Fruit fly (Drosophila melanogaster) whole organism, embryonic: Measurements from ENCODE around the gene ClC-a.

Experiments used
- Aef1 ChIP-seq: fragments of 200-800 bp; sonication (Bioruptor generic); IDR thresholded peaks from 3 replicates; pipeline ENCODE4 v1.3.6; 2022; ENCODE audit warnings: missing biosample characterization, missing genetic modification characterization
- Asciz ChIP-seq: fragments of 200-800 bp; sonication (Bioruptor generic); optimal IDR thresholded peaks from 2 replicates; lab custom pipeline; 2017; ENCODE audit warnings: missing biosample characterization, mild to moderate bottlenecking, missing genetic modification characterization, missing genetic modification reagents
- CG10147 ChIP-seq: fragments of 200-800 bp; sonication (Bioruptor generic); optimal IDR thresholded peaks from 2 replicates; lab custom pipeline; 2019; ENCODE audit warnings: missing biosample characterization, mild to moderate bottlenecking, missing genetic modification characterization, moderate library complexity
- CG10321 ChIP-seq: fragments of 200-800 bp; sonication (Bioruptor generic); IDR thresholded peaks from 2 replicates; pipeline ENCODE4 v1.3.6; 2022; ENCODE audit warnings: missing biosample characterization, missing genetic modification characterization
- CG10565 ChIP-seq: fragments of 200-800 bp; sonication (Bioruptor generic); optimal IDR thresholded peaks from 3 replicates; lab custom pipeline; 2016; ENCODE audit warnings: missing biosample characterization, mild to moderate bottlenecking, missing genetic modification characterization
- CG11504 ChIP-seq: fragments of 200-800 bp; sonication (Bioruptor generic); optimal IDR thresholded peaks from 3 replicates; lab custom pipeline; 2019; ENCODE audit warnings: missing biosample characterization, mild to moderate bottlenecking, missing genetic modification characterization, moderate library complexity
- CG12391 ChIP-seq: fragments of 200-800 bp; sonication (Bioruptor generic); optimal IDR thresholded peaks from 3 replicates; lab custom pipeline; 2018; ENCODE audit warnings: missing biosample characterization, mild to moderate bottlenecking, missing genetic modification characterization, moderate library complexity
- CG12659 ChIP-seq: fragments of 200-800 bp; sonication (Bioruptor generic); optimal IDR thresholded peaks from 3 replicates; lab custom pipeline; 2017; ENCODE audit warnings: mild to moderate bottlenecking, missing biosample characterization, missing genetic modification reagents, missing genetic modification characterization
- CG17361 ChIP-seq: fragments of 200-800 bp; sonication (Bioruptor generic); IDR thresholded peaks from 3 replicates; pipeline ENCODE4 v1.3.6; 2022; ENCODE audit warnings: missing biosample characterization, missing genetic modification characterization
- CG17568 ChIP-seq: fragments of 200-800 bp; sonication (Bioruptor generic); optimal IDR thresholded peaks from 2 replicates; lab custom pipeline; 2018; ENCODE audit warnings: missing biosample characterization, mild to moderate bottlenecking, missing genetic modification characterization, moderate library complexity
- CG31224 ChIP-seq: fragments of 200-800 bp; sonication (Bioruptor generic); IDR thresholded peaks from 2 replicates; pipeline ENCODE4 v1.3.6; 2022; ENCODE audit warnings: missing biosample characterization, missing genetic modification characterization
- CG31365 ChIP-seq: fragments of 200-800 bp; sonication (Bioruptor generic); optimal IDR thresholded peaks from 2 replicates; lab custom pipeline; 2018; ENCODE audit warnings: missing biosample characterization, mild to moderate bottlenecking, missing genetic modification characterization
- CG3163 ChIP-seq: fragments of 200-800 bp; sonication (Bioruptor generic); optimal IDR thresholded peaks from 3 replicates; lab custom pipeline; 2016; ENCODE audit warnings: missing biosample characterization, missing genetic modification characterization
- CG32772 ChIP-seq: fragments of 200-800 bp; sonication (Bioruptor generic); IDR thresholded peaks from 2 replicates; pipeline ENCODE4 v1.3.6; 2022; ENCODE audit warnings: missing biosample characterization, missing genetic modification characterization
- CG3281 ChIP-seq: fragments of 200-800 bp; sonication (Bioruptor generic); optimal IDR thresholded peaks from 3 replicates; lab custom pipeline; 2017; ENCODE audit warnings: missing biosample characterization, mild to moderate bottlenecking, missing genetic modification characterization
- CG3847 ChIP-seq: fragments of 200-800 bp; sonication (Bioruptor generic); IDR thresholded peaks from 2 replicates; pipeline ENCODE4 v1.3.6; 2022; ENCODE audit warnings: missing biosample characterization, missing genetic modification characterization
- CG42726 ChIP-seq: fragments of 200-800 bp; sonication (Bioruptor generic); IDR thresholded peaks from 2 replicates; pipeline ENCODE4 v1.3.6; 2022; ENCODE audit warnings: missing biosample characterization, missing genetic modification characterization; ENCODE audit not compliant: partially characterized antibody
- CG43689 ChIP-seq: fragments of 200-800 bp; sonication (Bioruptor generic); IDR thresholded peaks from 2 replicates; pipeline ENCODE4 v1.3.6; 2022; ENCODE audit warnings: missing biosample characterization, missing genetic modification characterization
- CG5953 ChIP-seq: fragments of 200-800 bp; sonication (Bioruptor generic); IDR thresholded peaks from 2 replicates; pipeline ENCODE4 v1.3.6; 2022; ENCODE audit warnings: missing biosample characterization, missing genetic modification characterization
- CG6689 ChIP-seq: fragments of 200-800 bp; sonication (Bioruptor generic); IDR thresholded peaks from 2 replicates; pipeline ENCODE4 v1.3.6; 2022; ENCODE audit warnings: missing biosample characterization, missing genetic modification characterization
- CG7786 ChIP-seq: fragments of 200-800 bp; sonication (Bioruptor generic); optimal IDR thresholded peaks from 2 replicates; lab custom pipeline; 2016; ENCODE audit warnings: missing biosample characterization, missing genetic modification characterization
- CG8089 ChIP-seq: fragments of 200-800 bp; sonication (Bioruptor generic); optimal IDR thresholded peaks from 3 replicates; lab custom pipeline; 2016; ENCODE audit warnings: missing biosample characterization, missing genetic modification characterization
- Camta ChIP-seq: fragments of 200-800 bp; sonication (Bioruptor generic); optimal IDR thresholded peaks from 2 replicates; lab custom pipeline; 2016; ENCODE audit warnings: missing biosample characterization, missing genetic modification characterization
- Chrac-16 ChIP-seq: fragments of 200-800 bp; sonication (Bioruptor generic); optimal IDR thresholded peaks from 3 replicates; lab custom pipeline; 2016; ENCODE audit warnings: missing biosample characterization, missing genetic modification characterization
- D19B ChIP-seq: fragments of 200-800 bp; sonication (Bioruptor generic); optimal IDR thresholded peaks from 2 replicates; lab custom pipeline; 2017; ENCODE audit warnings: missing biosample characterization, mild to moderate bottlenecking, missing genetic modification characterization
- Dref ChIP-seq: fragments of 200-800 bp; sonication (Bioruptor generic); IDR thresholded peaks from 2 replicates; pipeline ENCODE4 v1.3.6; 2022; ENCODE audit warnings: missing biosample characterization, missing genetic modification characterization
- Gug ChIP-seq: fragments of 200-800 bp; sonication (Bioruptor generic); IDR thresholded peaks from 4 replicates; pipeline ENCODE4 v1.3.6; 2022; ENCODE audit warnings: missing biosample characterization, missing genetic modification characterization
- HLH3B ChIP-seq: fragments of 200-800 bp; sonication (Bioruptor generic); IDR thresholded peaks from 2 replicates; pipeline ENCODE4 v1.3.6; 2022; ENCODE audit warnings: missing biosample characterization, missing genetic modification characterization
- Hr78 ChIP-seq, 2 experiments: fragments of 200-800 bp in 1 of 2; fragments of >200 bp in 1 of 2; sonication (Bioruptor generic) in 1 of 2; optimal IDR thresholded peaks; 2 replicates each; lab custom pipeline; 2017 to 2019; ENCODE audit warnings: missing biosample characterization in 2 of 2, missing genetic modification characterization in 2 of 2, mild to moderate bottlenecking in 1 of 2, moderate library complexity in 1 of 2
- Scr ChIP-seq: fragments of 200-800 bp; sonication (Bioruptor generic); IDR thresholded peaks from 2 replicates; pipeline ENCODE4 v1.3.6; 2022; ENCODE audit warnings: missing biosample characterization, missing genetic modification characterization; ENCODE audit not compliant: partially characterized antibody
- az2 ChIP-seq: fragments of 200-800 bp; sonication (Bioruptor generic); optimal IDR thresholded peaks from 3 replicates; lab custom pipeline; 2016; ENCODE audit warnings: missing biosample characterization, missing genetic modification characterization
- bsh ChIP-seq, 2 experiments: fragments of 200-800 bp; sonication (Bioruptor generic); optimal IDR thresholded peaks; 2 replicates each; lab custom pipeline; 2017 to 2018; ENCODE audit warnings: mild to moderate bottlenecking in 2 of 2, missing biosample characterization in 2 of 2, missing genetic modification characterization in 2 of 2, moderate library complexity in 1 of 2
- cad ChIP-seq: fragments of >200 bp; optimal IDR thresholded peaks from 2 replicates; lab custom pipeline; 2017; ENCODE audit warnings: missing biosample characterization, missing genetic modification characterization
- chif ChIP-seq, 2 experiments: fragments of 200-800 bp; sonication (Bioruptor generic); optimal IDR thresholded peaks; 3 replicates each; lab custom pipeline; 2016; ENCODE audit warnings: missing biosample characterization in 2 of 2, missing genetic modification characterization in 2 of 2
- cwo ChIP-seq: fragments of 200-800 bp; sonication (Bioruptor generic); optimal IDR thresholded peaks from 3 replicates; lab custom pipeline; 2017; ENCODE audit warnings: missing biosample characterization, missing genetic modification characterization, mild to moderate bottlenecking, moderate library complexity, missing genetic modification reagents
- dmrt11E ChIP-seq: fragments of 200-800 bp; sonication (Bioruptor generic); optimal IDR thresholded peaks from 3 replicates; lab custom pipeline; 2018; ENCODE audit warnings: missing biosample characterization, mild to moderate bottlenecking, missing genetic modification characterization, moderate library complexity
- eve ChIP-seq, 2 experiments: fragments of >200 bp; optimal IDR thresholded peaks; 2 replicates each; lab custom pipeline; 2017; ENCODE audit warnings: missing biosample characterization in 2 of 2, missing genetic modification characterization in 2 of 2
- exex ChIP-seq: fragments of 200-800 bp; sonication (Bioruptor generic); optimal IDR thresholded peaks from 4 replicates; lab custom pipeline; 2018; ENCODE audit warnings: missing biosample characterization, mild to moderate bottlenecking, missing genetic modification characterization, moderate library complexity
- fu2 ChIP-seq: fragments of 200-800 bp; sonication (Bioruptor generic); optimal IDR thresholded peaks from 2 replicates; lab custom pipeline; 2016; ENCODE audit warnings: missing biosample characterization, missing genetic modification characterization
- gsb-n ChIP-seq: fragments of 200-800 bp; sonication (Bioruptor generic); optimal IDR thresholded peaks from 3 replicates; lab custom pipeline; 2018; ENCODE audit warnings: missing biosample characterization, mild to moderate bottlenecking, missing genetic modification characterization
- gt ChIP-seq: fragments of 200-800 bp; sonication (Bioruptor generic); IDR thresholded peaks from 2 replicates; pipeline ENCODE4 v1.3.6; 2022; ENCODE audit warnings: missing biosample characterization, missing genetic modification characterization
- lbe ChIP-seq: fragments of 200-800 bp; sonication (Bioruptor generic); optimal IDR thresholded peaks from 2 replicates; lab custom pipeline; 2016; ENCODE audit warnings: missing biosample characterization, mild to moderate bottlenecking, missing genetic modification characterization
- row ChIP-seq: fragments of 200-800 bp; sonication (Bioruptor generic); IDR thresholded peaks from 3 replicates; pipeline ENCODE4 v1.3.6; 2022; ENCODE audit warnings: missing biosample characterization, missing genetic modification characterization
- sd ChIP-seq: fragments of 200-800 bp; sonication (Bioruptor generic); optimal IDR thresholded peaks from 3 replicates; lab custom pipeline; 2018; ENCODE audit warnings: missing biosample characterization, mild to moderate bottlenecking, missing genetic modification characterization, moderate library complexity
- tgo ChIP-seq: fragments of 200-800 bp; sonication (Bioruptor generic); IDR thresholded peaks from 3 replicates; pipeline ENCODE4 v1.3.6; 2022; ENCODE audit warnings: missing biosample characterization, missing genetic modification characterization
- tna ChIP-seq: fragments of 200-800 bp; sonication (Bioruptor generic); IDR thresholded peaks from 2 replicates; pipeline ENCODE4 v1.3.6; 2022; ENCODE audit warnings: missing biosample characterization, missing genetic modification characterization; ENCODE audit not compliant: partially characterized antibody
- zen ChIP-seq: fragments of 200-800 bp; sonication (Bioruptor generic); optimal IDR thresholded peaks from 3 replicates; lab custom pipeline; 2018; ENCODE audit warnings: missing biosample characterization, mild to moderate bottlenecking, missing genetic modification characterization, moderate library complexity
- zen2 ChIP-seq: fragments of 200-800 bp; sonication (Bioruptor generic); IDR thresholded peaks from 3 replicates; pipeline ENCODE4 v1.3.6; 2022; ENCODE audit warnings: missing biosample characterization, missing genetic modification characterization; ENCODE audit not compliant: partially characterized antibody

The ClC-a gene

dm6 chr3R:11809620-11810019 is 3.4 kb downstream of the ClC-a start (continued):
- TF ChIP-seq bsh (GFP tag; optimal IDR thresholded peaks at IDR 0.05; lab: Kevin White, UChicago) (peak in 1 of 2 experiments; percentile 64), CG17568 (GFP tag; lab: Kevin White, UChicago) (peak; percentile 78), CG42726 (no peak), CG8089 (GFP tag; lab: Kevin White, UChicago) (no peak), zen2 (GFP tag; lab: Robert Waterston, UW) (no peak), lbe (GFP tag; lab: Kevin White, UChicago) (no peak)

dm6 chr3R:11807641-11808040 is 5.4 kb downstream of the ClC-a start:
- TF ChIP-seq CG31365 (tag; lab: Kevin White, UChicago) = peak; percentile 91
- no peak for TF ChIP-seq tna (GFP tag; lab: Robert Waterston, UW)
- peak; percentile 27; the same call in 2 of the 3 replicates for TF ChIP-seq row (GFP tag; lab: Robert Waterston, UW)
- peak; percentile 9 for TF ChIP-seq sd (tag; lab: Kevin White, UChicago)
- no peak for TF ChIP-seq CG8089 (GFP tag; lab: Kevin White, UChicago)
- no peak for TF ChIP-seq CG12659 (GFP tag; lab: Kevin White, UChicago)
- no peak for TF ChIP-seq CG3163 (GFP tag; lab: Kevin White, UChicago)
- TF ChIP-seq Scr = no peak
- no peak for TF ChIP-seq HLH3B
- peak; percentile 17 for TF ChIP-seq D19B (GFP tag; lab: Kevin White, UChicago)
- no peak for TF ChIP-seq Camta (GFP tag; lab: Kevin White, UChicago)
- TF ChIP-seq exex (tag; lab: Kevin White, UChicago) = peak; percentile 58

- TF ChIP-seq Hr78 (GFP tag; optimal IDR thresholded peaks at IDR 0.05; lab: Kevin White, UChicago) (no peak), tgo (GFP tag; lab: Robert Waterston, UW) (peak; percentile 39; the same call in 1 of the 3 replicates), CG5953 (GFP tag; lab: Robert Waterston, UW) (no peak), az2 (GFP tag; lab: Kevin White, UChicago) (peak; percentile 36), CG17361 (GFP tag; lab: Robert Waterston, UW) (no peak), cad (no peak), CG6689 (GFP tag; lab: Robert Waterston, UW) (peak; percentile 33; the same call in 1 of the 2 replicates), Gug (GFP tag; lab: Robert Waterston, UW) (no peak), Chrac-16 (GFP tag; lab: Kevin White, UChicago) (peak; percentile 45), CG10321 (GFP tag; lab: Robert Waterston, UW) (no peak), gsb-n (tag; lab: Kevin White, UChicago) (peak; percentile 9), Dref (no peak), CG11504 (tag; lab: Kevin White, UChicago) (peak; percentile 53), Asciz (GFP tag; lab: Kevin White, UChicago) (no peak), eve (GFP tag; optimal IDR thresholded peaks at IDR 0.05; lab: Kevin White, UChicago) (peak in 1 of 2 experiments; percentile 8), chif (GFP tag; optimal IDR thresholded peaks at IDR 0.05; lab: Kevin White, UChicago) (peak; percentile 7 to 46), CG43689 (no peak), CG31224 (GFP tag; lab: Robert Waterston, UW) (no peak), CG3847 (GFP tag; lab: Robert Waterston, UW) (no peak), CG3281 (peak; percentile 8), CG10147 (GFP tag; lab: Kevin White, UChicago) (no peak), CG10565 (GFP tag; lab: Kevin White, UChicago) (no peak), cwo (GFP tag; lab: Kevin White, UChicago) (peak; percentile 23), CG7786 (GFP tag; lab: Kevin White, UChicago) (peak; percentile 17), CG12391 (tag; lab: Kevin White, UChicago) (peak; percentile 20), zen (tag; lab: Kevin White, UChicago) (peak; percentile 26), fu2 (no peak), dmrt11E (peak; percentile 14), gt (GFP tag; lab: Robert Waterston, UW) (no peak), CG32772 (GFP tag; lab: Robert Waterston, UW) (no peak), Aef1 (GFP tag; lab: Robert Waterston, UW) (no peak)
Observed at dm6 chr3R:11806753-11807152, 6.3 kb downstream of the ClC-a start.
